Worm (Caenorhabditis elegans) whole organism, L1 larva: ENCODE data around the gene rtfo-1.
A peak's percentile ranks its signal among the peaks of the same experiment; 100 is the strongest.

Experiments used
- C34B4.2 ChIP-seq: sonication (generic microtip); optimal IDR thresholded peaks from 2 replicates; lab custom pipeline; 2017; ENCODE audit warnings: mild to moderate bottlenecking, missing genetic modification characterization, missing compliant biosample characterization
- Y116A8C.19 ChIP-seq: sonication (generic microtip); optimal IDR thresholded peaks from 2 replicates; lab custom pipeline; 2016; ENCODE audit warnings: missing compliant biosample characterization, missing genetic modification characterization, borderline replicate concordance
- alr-1 ChIP-seq: fragments of 200-800 bp; sonication (Bioruptor generic); optimal IDR thresholded peaks from 2 replicates; lab custom pipeline; 2018; ENCODE audit warnings: borderline replicate concordance, mild to moderate bottlenecking, missing genetic modification characterization, missing compliant biosample characterization
- ama-1 ChIP-seq: fragments of 150-350 bp; optimal IDR thresholded peaks from 2 replicates; lab custom pipeline; 2014
- ceh-82 ChIP-seq, 3 experiments: fragments of 150-350 bp in 1 of 3; sonication (generic microtip) in 2 of 3; optimal IDR thresholded peaks; 2 replicates each; lab custom pipeline; 2014 to 2017; ENCODE audit warnings: missing biosample characterization in 3 of 3, missing genetic modification characterization in 3 of 3
- ceh-90 ChIP-seq: sonication (generic microtip); optimal IDR thresholded peaks from 2 replicates; lab custom pipeline; 2016; ENCODE audit warnings: missing genetic modification characterization, missing compliant biosample characterization
- dpl-1 ChIP-seq, 3 experiments: fragments of 150-350 bp in 2 of 3; sonication (generic microtip) in 1 of 3; optimal IDR thresholded peaks; 2 replicates each; lab custom pipeline; 2014 to 2017; ENCODE audit warnings: missing biosample characterization in 3 of 3, missing genetic modification characterization in 3 of 3, missing genetic modification reagents in 3 of 3
- dsc-1 ChIP-seq: sonication (generic microtip); optimal IDR thresholded peaks from 2 replicates; lab custom pipeline; 2016; ENCODE audit warnings: mild to moderate bottlenecking, missing genetic modification characterization, missing compliant biosample characterization
- efl-1 ChIP-seq, 4 experiments: fragments of 150-350 bp; optimal IDR thresholded peaks in 3 of 4; peaks in 1 of 4; 1 replicate in 1 of 4; 2 replicates in 3 of 4; lab custom pipeline; 2014; ENCODE audit warnings: missing biosample characterization in 2 of 4, missing genetic modification characterization in 2 of 4, missing genetic modification reagents in 2 of 4
- efl-3 ChIP-seq: fragments of 200-800 bp; sonication (Bioruptor generic); optimal IDR thresholded peaks from 2 replicates; lab custom pipeline; 2018; ENCODE audit warnings: mild to moderate bottlenecking, missing genetic modification characterization, missing compliant biosample characterization
- egl-13 ChIP-seq: sonication (generic microtip); optimal IDR thresholded peaks from 2 replicates; lab custom pipeline; 2016; ENCODE audit warnings: missing genotype, missing genetic modification reagents, missing genetic modification characterization, missing compliant biosample characterization
- elt-3 ChIP-seq, 6 experiments: fragments of 150-350 bp in 1 of 6; sonication (generic microtip); optimal IDR thresholded peaks; 2 replicates each; lab custom pipeline; 2017 to 2018; ENCODE audit warnings: missing biosample characterization in 6 of 6, missing genetic modification characterization in 6 of 6, inconsistent platforms in 1 of 6
- fkh-10 ChIP-seq: sonication (generic microtip); optimal IDR thresholded peaks from 2 replicates; lab custom pipeline; 2017; ENCODE audit warnings: missing biosample characterization, missing genetic modification reagents, missing genetic modification characterization
- fkh-8 ChIP-seq: sonication (generic microtip); optimal IDR thresholded peaks from 2 replicates; lab custom pipeline; 2016; ENCODE audit warnings: mild to moderate bottlenecking, missing genetic modification characterization, missing compliant biosample characterization
- fos-1 ChIP-seq: fragments of 150-350 bp; optimal IDR thresholded peaks from 2 replicates; lab custom pipeline; 2014; ENCODE audit warnings: missing biosample characterization, missing genetic modification characterization
- hlh-17 ChIP-seq: fragments of 200-800 bp; sonication (Bioruptor generic); optimal IDR thresholded peaks from 2 replicates; lab custom pipeline; 2018; ENCODE audit warnings: missing genetic modification characterization, mild to moderate bottlenecking, missing compliant biosample characterization, moderate library complexity, borderline replicate concordance
- hpl-2 ChIP-seq: fragments of 150-350 bp; optimal IDR thresholded peaks from 2 replicates; lab custom pipeline; 2014; ENCODE audit warnings: missing biosample characterization, missing genetic modification reagents, missing genetic modification characterization
- irx-1 ChIP-seq: sonication (generic microtip); optimal IDR thresholded peaks from 2 replicates; lab custom pipeline; 2016; ENCODE audit warnings: missing genetic modification characterization, missing compliant biosample characterization
- isw-1 ChIP-seq: fragments of 200-800 bp; sonication (Bioruptor generic); IDR thresholded peaks from 2 replicates; pipeline ENCODE4 v1.3.6; 2022; ENCODE audit warnings: missing genetic modification characterization, missing compliant biosample characterization
- lin-13 ChIP-seq: fragments of 150-350 bp; optimal IDR thresholded peaks from 2 replicates; lab custom pipeline; 2014; ENCODE audit warnings: missing biosample characterization, missing genetic modification reagents, missing genetic modification characterization
- lin-14 ChIP-seq: fragments of 200-800 bp; sonication (Bioruptor generic); optimal IDR thresholded peaks from 2 replicates; lab custom pipeline; 2018; ENCODE audit warnings: mild to moderate bottlenecking, missing genetic modification characterization, moderate library complexity, missing compliant biosample characterization
- lin-15B ChIP-seq: fragments of 150-350 bp; sonication (generic microtip); optimal IDR thresholded peaks from 3 replicates; lab custom pipeline; 2014; ENCODE audit warnings: missing biosample characterization, missing genetic modification characterization
- lin-35 ChIP-seq, 2 experiments: fragments of 150-350 bp; optimal IDR thresholded peaks; 2 replicates each; lab custom pipeline; 2014; ENCODE audit warnings: missing biosample characterization in 2 of 2, missing genetic modification characterization in 2 of 2, missing genetic modification reagents in 2 of 2
- lin-39 ChIP-seq: fragments of 150-350 bp; optimal IDR thresholded peaks from 2 replicates; lab custom pipeline; 2014; ENCODE audit warnings: missing biosample characterization, missing genetic modification reagents, missing genetic modification characterization
- lir-3 ChIP-seq: sonication (generic microtip); optimal IDR thresholded peaks from 2 replicates; lab custom pipeline; 2016; ENCODE audit warnings: mild to moderate bottlenecking, missing genetic modification characterization, moderate library complexity, missing compliant biosample characterization; ENCODE audit not compliant: poor library complexity
- mdl-1 ChIP-seq, 2 experiments: fragments of 150-350 bp; optimal IDR thresholded peaks; 2 replicates each; lab custom pipeline; 2014 to 2017; ENCODE audit warnings: missing biosample characterization in 2 of 2, missing genetic modification characterization in 2 of 2, inconsistent platforms in 1 of 2
- mep-1 ChIP-seq: fragments of 150-350 bp; optimal IDR thresholded peaks from 2 replicates; lab custom pipeline; 2014; ENCODE audit warnings: missing biosample characterization, missing genetic modification characterization
- nhr-19 ChIP-seq: fragments of 200-800 bp; sonication (Bioruptor generic); conservative IDR thresholded peaks from 2 replicates; pipeline ENCODE4 v1.3.6; 2022; ENCODE audit warnings: missing genetic modification characterization, missing compliant biosample characterization
- nhr-20 ChIP-seq: sonication (generic microtip); optimal IDR thresholded peaks from 2 replicates; lab custom pipeline; 2016; ENCODE audit warnings: mild to moderate bottlenecking, missing genetic modification characterization, missing compliant biosample characterization
- nhr-237 ChIP-seq: fragments of 150-350 bp; optimal IDR thresholded peaks from 2 replicates; lab custom pipeline; 2014; ENCODE audit warnings: missing biosample characterization, missing genetic modification characterization
- nhr-47 ChIP-seq: sonication (generic microtip); optimal IDR thresholded peaks from 2 replicates; lab custom pipeline; 2016; ENCODE audit warnings: mild to moderate bottlenecking, missing genetic modification characterization, moderate library complexity, missing compliant biosample characterization
- nhr-77 ChIP-seq: fragments of 150-350 bp; optimal IDR thresholded peaks from 2 replicates; lab custom pipeline; 2014; ENCODE audit warnings: missing biosample characterization, missing genetic modification characterization
- nhr-85 ChIP-seq: sonication (generic microtip); peaks from one replicate; lab custom pipeline; 2016; ENCODE audit warnings: missing genetic modification characterization, inconsistent platforms, missing compliant biosample characterization
- nhr-90 ChIP-seq: sonication (generic microtip); optimal IDR thresholded peaks from 2 replicates; lab custom pipeline; 2016; ENCODE audit warnings: mild to moderate bottlenecking, missing genetic modification characterization, missing compliant biosample characterization; ENCODE audit not compliant: poor library complexity
- pag-3 ChIP-seq: sonication (generic microtip); optimal IDR thresholded peaks from 2 replicates; lab custom pipeline; 2017; ENCODE audit warnings: missing genetic modification characterization, mild to moderate bottlenecking, missing compliant biosample characterization, antibody characterized with exemption, borderline replicate concordance; ENCODE audit not compliant: insufficient read depth
- pqm-1 ChIP-seq: sonication (generic microtip); optimal IDR thresholded peaks from 3 replicates; lab custom pipeline; 2017; ENCODE audit warnings: missing biosample characterization, missing genetic modification characterization
- rnt-1 ChIP-seq: sonication (generic microtip); optimal IDR thresholded peaks from 2 replicates; lab custom pipeline; 2016; ENCODE audit warnings: mild to moderate bottlenecking, missing genetic modification characterization, moderate library complexity, missing compliant biosample characterization
- skn-1 ChIP-seq: fragments of 150-350 bp; optimal IDR thresholded peaks from 2 replicates; lab custom pipeline; 2014; ENCODE audit warnings: missing biosample characterization, missing genetic modification characterization
- snpc-4 ChIP-seq: fragments of 150-350 bp; optimal IDR thresholded peaks from 2 replicates; lab custom pipeline; 2014; ENCODE audit warnings: missing biosample characterization, missing genetic modification characterization
- sup-37 ChIP-seq: fragments of 200-800 bp; sonication (Bioruptor generic); optimal IDR thresholded peaks from 2 replicates; lab custom pipeline; 2018; ENCODE audit warnings: mild to moderate bottlenecking, missing genetic modification characterization, missing compliant biosample characterization
- swsn-7 ChIP-seq: sonication (generic microtip); optimal IDR thresholded peaks from 2 replicates; lab custom pipeline; 2016; ENCODE audit warnings: missing genetic modification characterization, missing compliant biosample characterization
- tbx-2 ChIP-seq: sonication (generic microtip); optimal IDR thresholded peaks from 2 replicates; lab custom pipeline; 2016; ENCODE audit warnings: missing genetic modification characterization, missing compliant biosample characterization
- unc-130 ChIP-seq: fragments of 150-350 bp; optimal IDR thresholded peaks from 2 replicates; lab custom pipeline; 2017; ENCODE audit warnings: missing biosample characterization, missing genetic modification characterization, inconsistent platforms
- unc-30 ChIP-seq: sonication (generic microtip); optimal IDR thresholded peaks from 2 replicates; lab custom pipeline; 2017; ENCODE audit warnings: missing biosample characterization, missing genetic modification characterization
- unc-62 ChIP-seq: fragments of 150-350 bp; optimal IDR thresholded peaks from 2 replicates; lab custom pipeline; 2014; ENCODE audit warnings: missing biosample characterization, missing genetic modification reagents, missing genetic modification characterization
- unc-86 ChIP-seq: sonication (generic microtip); optimal IDR thresholded peaks from 2 replicates; lab custom pipeline; 2016; ENCODE audit warnings: missing genetic modification characterization, missing compliant biosample characterization
- unc-98 ChIP-seq: fragments of 200-800 bp; sonication (Bioruptor generic); IDR thresholded peaks from 2 replicates; pipeline ENCODE4 v1.3.6; 2022; ENCODE audit warnings: missing genetic modification characterization, missing compliant biosample characterization
- xbp-1 ChIP-seq: sonication (generic microtip); optimal IDR thresholded peaks from 2 replicates; lab custom pipeline; 2016; ENCODE audit warnings: missing genetic modification characterization, missing compliant biosample characterization
- zag-1 ChIP-seq: fragments of 150-350 bp; optimal IDR thresholded peaks from 2 replicates; lab custom pipeline; 2014; ENCODE audit warnings: missing biosample characterization, missing genetic modification characterization
- zip-4 ChIP-seq: fragments of 200-800 bp; sonication (Bioruptor generic); optimal IDR thresholded peaks from 2 replicates; lab custom pipeline; 2018; ENCODE audit warnings: mild to moderate bottlenecking, missing genetic modification characterization, moderate library complexity, missing compliant biosample characterization
- ztf-11 ChIP-seq, 2 experiments: sonication (generic microtip); optimal IDR thresholded peaks; 2 replicates each; lab custom pipeline; 2016 to 2017; ENCODE audit warnings: missing genetic modification characterization in 2 of 2, missing biosample characterization in 1 of 2, missing compliant biosample characterization in 1 of 2

Gene rtfo-1

ce11 chrV:9545238-9545709 is 37.2 kb downstream of the rtfo-1 start, which contains the start of the genes his-35 and his-41 (continued):
- peak; percentile 45 for TF ChIP-seq nhr-90 (tag; lab: Kevin White, UChicago)
- TF ChIP-seq sup-37 (GFP tag; lab: Kevin White, UChicago) = peak; percentile 16
- TF ChIP-seq unc-30 = no peak
- TF ChIP-seq hlh-17 = no peak
- peak; percentile 83 for TF ChIP-seq dsc-1 (tag; lab: Kevin White, UChicago)
- TF ChIP-seq pqm-1 (tag; lab: Kevin White, UChicago) = no peak
- TF ChIP-seq lin-39 (tag; lab: Kevin White, UChicago) = no peak
- peak; percentile 74 for TF ChIP-seq xbp-1 (tag; lab: Kevin White, UChicago)
- TF ChIP-seq egl-13 = peak; percentile 72
- no peak for TF ChIP-seq unc-62 (GFP tag; lab: Kevin White, UChicago)
- TF ChIP-seq nhr-19 (GFP tag; lab: Robert Waterston, UW) = peak; percentile 67
- peak; percentile 12 for TF ChIP-seq snpc-4 (tag; lab: Kevin White, UChicago)
- TF ChIP-seq ztf-11 (tag; optimal IDR thresholded peaks at IDR 0.05; lab: Kevin White, UChicago) = peak in 1 of 2 experiments; percentile 43
- no peak for TF ChIP-seq lin-13 (GFP tag; lab: Kevin White, UChicago)
- no peak for TF ChIP-seq hpl-2 (GFP tag; lab: Kevin White, UChicago)
- peak; percentile 8 for TF ChIP-seq fkh-10 (GFP tag; lab: Kevin White, UChicago)
- no peak for TF ChIP-seq ceh-90
- TF ChIP-seq C34B4.2 (tag; lab: Kevin White, UChicago) = no peak
- peak; percentile 31; the same call in 1 of the 2 replicates for TF ChIP-seq isw-1
- TF ChIP-seq rnt-1 = peak; percentile 42
- peak; percentile 41 to 57 (median 54) for TF ChIP-seq ceh-82 (tag; optimal IDR thresholded peaks at IDR 0.05; lab: Kevin White, UChicago)
- TF ChIP-seq efl-3 = no peak
- TF ChIP-seq nhr-47 (tag; lab: Kevin White, UChicago) = peak; percentile 87
- TF ChIP-seq tbx-2 = peak; percentile 69
- TF ChIP-seq mdl-1 (tag; optimal IDR thresholded peaks at IDR 0.05; lab: Kevin White, UChicago) = peak in 1 of 2 experiments; percentile 39
- TF ChIP-seq fkh-8 = peak; percentile 69
- no peak for TF ChIP-seq lir-3 (tag; lab: Kevin White, UChicago)
- no peak for TF ChIP-seq nhr-237 (tag; lab: Kevin White, UChicago)
- peak; percentile 3 for TF ChIP-seq unc-130 (tag; lab: Kevin White, UChicago)
- TF ChIP-seq unc-86 = peak; percentile 59
- peak; percentile 74 for TF ChIP-seq swsn-7
- peak; percentile 23 for TF ChIP-seq nhr-77 (tag; lab: Kevin White, UChicago)
- TF ChIP-seq lin-14 (GFP tag; lab: Kevin White, UChicago) = peak; percentile 75
- no peak for TF ChIP-seq zag-1 (tag; lab: Kevin White, UChicago)
- peak; percentile 55 for TF ChIP-seq irx-1 (tag; lab: Kevin White, UChicago)
- peak; percentile 32 for TF ChIP-seq mep-1
- TF ChIP-seq alr-1 (tag; lab: Kevin White, UChicago) = no peak
- TF ChIP-seq zip-4 (GFP tag; lab: Kevin White, UChicago) = peak; percentile 42

- TF ChIP-seq dsc-1 (tag; lab: Kevin White, UChicago) (peak; percentile 49), lin-15B (peak; percentile 65), unc-98 (GFP tag; lab: Robert Waterston, UW) (no peak), nhr-85 (tag; lab: Kevin White, UChicago) (peak; percentile 48), skn-1 (tag; lab: Kevin White, UChicago) (peak; percentile 67), ama-1 (lab: Kevin White, UChicago) (peak; percentile 29), lin-14 (GFP tag; lab: Kevin White, UChicago) (peak; percentile 77), mdl-1 (tag; optimal IDR thresholded peaks at IDR 0.05; lab: Kevin White, UChicago) (peak in 1 of 2 experiments; percentile 45), unc-130 (tag; lab: Kevin White, UChicago) (peak; percentile 58), lin-35 (GFP tag; optimal IDR thresholded peaks at IDR 0.05; lab: Kevin White, UChicago) (peak; percentile 90 to 96), pag-3 (tag; lab: Kevin White, UChicago) (no peak), fos-1 (no peak), dpl-1 (GFP tag; optimal IDR thresholded peaks at IDR 0.05; lab: Kevin White, UChicago) (peak; percentile 85 to 93 (median 89)), elt-3 (tag; optimal IDR thresholded peaks at IDR 0.05; lab: Kevin White, UChicago) (peak in 1 of 6 experiments; percentile 82), Y116A8C.19 (tag; lab: Kevin White, UChicago) (no peak), nhr-20 (tag; lab: Kevin White, UChicago) (peak; percentile 75), nhr-90 (tag; lab: Kevin White, UChicago) (peak; percentile 68), efl-1 (optimal IDR thresholded peaks at IDR 0.05; lab: Kevin White, UChicago) (peak; percentile 75 to 92), efl-1 (GFP tag; optimal IDR thresholded peaks at IDR 0.05 in 1 of 2; lab: Kevin White, UChicago) (peak; percentile 91 to 99), lin-13 (GFP tag; lab: Kevin White, UChicago) (peak; percentile 62), egl-13 (peak; percentile 50)
These were observed 38.2 kb downstream of the rtfo-1 start, which contains the start of gene mdf-1 for ce11 chrV:9544176-9544632. TSS of gene mdf-1 (minus strand) at chrV:9544226.
